Worm (Caenorhabditis elegans) whole organism, dauer: ENCODE data around the gene trpp-6.

Experiments used
- unc-62 ChIP-seq: sonication (generic microtip); optimal IDR thresholded peaks from 2 replicates; lab custom pipeline; 2017; ENCODE audit warnings: missing biosample characterization, missing genetic modification reagents, missing genetic modification characterization

trpp-6 gene

ce11 chrV:10012639-10013038 lies 20.9 kb downstream of the trpp-6 start:
- TF ChIP-seq unc-62 (GFP tag; lab: Kevin White, UChicago) = no peak

- TF ChIP-seq unc-62 (GFP tag; lab: Kevin White, UChicago) = no peak
Observed at ce11 chrV:10018291-10018690, 26.6 kb downstream of the trpp-6 start.

DNA sequence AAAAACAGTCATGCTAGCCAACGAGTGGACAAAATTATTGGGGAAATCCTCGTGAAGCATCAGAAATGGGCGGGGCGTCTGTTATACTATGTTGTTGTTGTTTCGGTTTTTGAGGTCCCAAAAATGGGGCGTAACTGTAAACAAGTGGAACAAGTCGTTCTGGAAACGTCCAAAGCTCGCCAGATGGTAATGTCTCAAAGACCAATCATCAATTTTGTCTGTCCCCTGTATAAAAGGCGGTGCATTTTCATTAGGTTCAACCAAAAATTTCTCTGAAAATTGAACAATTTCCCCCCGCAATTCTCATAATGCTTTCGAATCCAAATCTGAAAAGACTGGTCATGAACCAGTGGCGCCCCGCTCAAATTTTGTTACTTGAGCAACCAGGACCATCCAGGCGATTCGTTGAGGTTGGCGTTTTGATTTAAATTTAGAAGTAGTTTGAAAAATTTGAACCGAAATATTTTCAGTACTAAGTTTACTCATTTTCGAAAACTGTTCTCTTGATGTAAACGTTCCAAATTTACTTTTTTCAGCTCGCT lies 27.5 kb downstream of the trpp-6 start:
- no peak for TF ChIP-seq unc-62 (GFP tag; lab: Kevin White, UChicago)

- no peak for TF ChIP-seq unc-62 (GFP tag; lab: Kevin White, UChicago)
Observed at ce11 chrV:10019934-10020333, 28.2 kb downstream of the trpp-6 start.

ce11 chrV:10023062-10023536 lies 31.4 kb downstream of the trpp-6 start:
- TF ChIP-seq unc-62 (GFP tag; lab: Kevin White, UChicago) = no peak

DNA sequence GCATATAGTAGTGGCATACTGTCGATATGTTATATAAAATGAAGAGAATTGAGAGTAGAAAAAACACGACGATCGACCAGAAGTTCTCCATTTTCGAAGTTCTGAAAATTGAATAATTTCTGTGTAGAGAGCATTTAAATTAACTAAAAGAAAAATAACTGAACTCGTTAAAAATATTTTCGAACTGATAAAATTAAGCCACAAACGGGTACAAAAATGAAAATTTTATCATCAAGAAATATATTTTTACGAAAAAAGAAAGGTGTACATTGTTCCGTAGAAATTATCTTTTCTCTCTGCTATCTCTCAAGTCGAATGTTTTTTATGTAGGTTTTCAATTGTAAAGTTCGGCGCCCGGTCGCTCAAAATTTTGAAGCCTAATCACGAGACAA lies 39.3 kb downstream of the trpp-6 start, which contains the start of gene acl-2:
Gene acl-2 (minus strand): TSS at position 101 of the 392 bp plus-strand sequence.
- no peak for TF ChIP-seq unc-62 (GFP tag; lab: Kevin White, UChicago)

DNA sequence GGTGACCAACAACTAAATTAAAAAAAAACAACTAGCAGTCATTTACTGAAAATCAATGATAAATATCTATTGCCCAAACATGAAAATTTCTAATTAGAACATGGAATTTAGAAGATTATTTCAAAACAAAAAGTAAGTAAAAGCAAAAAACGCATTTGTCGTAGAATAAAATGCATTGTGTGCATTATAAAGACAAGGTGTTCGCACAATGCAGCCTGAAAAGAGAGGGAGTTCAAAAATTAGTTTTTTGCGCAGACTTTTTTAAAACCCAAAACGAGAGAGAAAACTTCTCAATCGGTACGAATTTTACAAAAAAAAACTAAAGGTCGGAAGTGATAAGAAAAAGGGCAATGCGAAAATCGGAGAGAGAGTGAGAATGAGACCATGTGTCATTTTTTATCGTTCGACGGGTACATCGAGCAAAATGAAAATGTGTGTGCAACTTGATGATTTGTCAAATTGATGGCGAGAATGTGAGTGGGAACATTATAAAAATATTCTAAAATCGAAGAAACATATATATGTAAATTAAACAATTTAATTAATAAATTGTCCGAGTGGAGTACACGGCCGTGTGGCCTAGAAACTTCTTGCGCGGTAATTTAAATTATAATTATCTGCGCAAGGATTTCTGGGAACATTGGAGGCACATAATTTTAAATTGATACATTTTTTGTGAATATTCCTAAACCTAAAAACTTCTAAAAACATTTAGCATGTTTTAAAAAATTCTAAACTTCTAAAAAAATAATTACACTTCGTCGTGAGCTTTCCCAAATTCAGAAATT lies 39.9 kb downstream of the trpp-6 start:
- no peak for TF ChIP-seq unc-62 (GFP tag; lab: Kevin White, UChicago)

DNA sequence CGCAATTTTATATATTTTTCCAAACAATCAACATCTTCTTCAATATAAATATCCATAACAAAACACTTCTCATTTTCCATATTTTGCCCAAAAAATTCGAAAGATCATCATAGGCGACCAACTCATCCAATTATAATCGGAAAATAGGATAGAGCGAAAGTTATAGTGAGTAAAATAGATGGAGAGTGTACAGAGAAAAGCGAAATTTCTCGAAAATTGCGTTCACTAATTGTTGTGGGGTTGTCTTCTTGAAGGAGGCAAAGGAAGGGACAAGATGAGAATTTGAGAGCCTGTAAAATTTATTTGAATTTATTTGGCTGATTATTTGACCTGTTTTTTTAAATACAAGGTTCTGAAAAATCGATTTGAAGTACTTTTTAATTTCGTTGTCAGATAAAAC lies 43.9 kb downstream of the trpp-6 start:
- TF ChIP-seq unc-62 (GFP tag; lab: Kevin White, UChicago) = no peak

DNA sequence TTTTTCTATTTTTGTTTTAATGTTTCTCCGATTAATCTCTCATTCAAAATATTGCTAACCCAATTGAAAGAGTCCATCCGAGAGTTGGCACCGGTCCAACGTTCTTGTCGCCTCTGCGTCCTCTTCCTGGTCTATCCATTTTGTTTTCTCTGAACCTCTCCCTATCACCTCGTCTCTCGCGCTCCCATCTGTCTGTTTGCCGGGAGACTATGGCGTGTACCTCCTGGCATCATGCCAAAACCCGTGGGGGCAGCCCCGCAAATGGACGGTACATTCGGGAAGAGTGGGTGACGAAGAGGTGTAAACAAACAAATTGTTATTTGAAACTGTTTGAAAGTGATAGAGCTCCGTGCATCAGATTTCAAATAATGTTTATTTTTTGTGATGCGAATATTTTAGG lies 44.6 kb downstream of the trpp-6 start, which contains the start of gene T06E8.2:
Gene T06E8.2 (minus strand): TSS at position 139 of the 400 bp plus-strand sequence.
- TF ChIP-seq unc-62 (GFP tag; lab: Kevin White, UChicago) = no peak

DNA sequence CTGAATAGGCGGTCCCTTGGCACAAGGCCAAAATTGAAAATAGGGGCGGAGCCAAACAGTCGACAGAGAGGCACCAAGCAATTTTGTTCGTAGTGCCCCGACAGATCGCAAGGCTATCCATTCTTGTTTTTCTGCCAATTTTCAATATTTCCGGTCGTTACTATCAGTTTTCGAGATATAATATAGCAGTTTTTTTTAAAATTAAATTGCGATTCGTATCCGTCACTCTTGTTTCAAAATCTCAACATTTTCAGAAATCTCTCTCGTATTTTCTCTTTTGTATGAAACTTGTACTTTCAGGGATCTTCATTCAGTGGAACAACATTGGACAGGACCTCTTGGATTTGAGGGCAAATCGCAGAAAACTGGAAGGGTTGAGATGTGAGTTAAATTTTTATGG lies 45.3 kb downstream of the trpp-6 start, which contains the start of gene F57A8.1:
Gene F57A8.1 (plus strand): TSS at position 301 of the 400 bp plus-strand sequence.
- TF ChIP-seq unc-62 (GFP tag; lab: Kevin White, UChicago) = no peak

ce11 chrV:10039837-10040236 lies 48.1 kb downstream of the trpp-6 start:
- TF ChIP-seq unc-62 (GFP tag; lab: Kevin White, UChicago) = no peak

- no peak for TF ChIP-seq unc-62 (GFP tag; lab: Kevin White, UChicago)
Observed at ce11 chrV:10041484-10041883, 49.8 kb downstream of the trpp-6 start.

- no peak for TF ChIP-seq unc-62 (GFP tag; lab: Kevin White, UChicago)
Observed at ce11 chrV:10042254-10042653, 50.6 kb downstream of the trpp-6 start.
